Fruit fly (Drosophila melanogaster) whole organism, embryonic: ENCODE results near the gene CG17362.

Source experiments
- Awh ChIP-seq: fragments of 200-800 bp; sonication (Bioruptor generic); IDR thresholded peaks from 2 replicates; pipeline ENCODE4, ENCODE4 v1.3.6; 2022; ENCODE audit warnings: missing biosample characterization, missing genetic modification characterization
- Bgb ChIP-seq: fragments of 200-800 bp; sonication (Bioruptor generic); IDR thresholded peaks from 2 replicates; pipeline ENCODE4 v1.3.6; 2022; ENCODE audit warnings: missing biosample characterization, missing genetic modification characterization; ENCODE audit not compliant: partially characterized antibody
- CG10267 ChIP-seq: fragments of 200-800 bp; sonication (Bioruptor generic); optimal IDR thresholded peaks from 2 replicates; lab custom pipeline; 2018; ENCODE audit warnings: missing biosample characterization, mild to moderate bottlenecking, missing genetic modification characterization, moderate library complexity
- CG10274 ChIP-seq: fragments of 200-800 bp; sonication (Bioruptor generic); optimal IDR thresholded peaks from 3 replicates; lab custom pipeline; 2017; ENCODE audit warnings: missing biosample characterization, mild to moderate bottlenecking, missing genetic modification characterization
- CG10321 ChIP-seq: fragments of 200-800 bp; sonication (Bioruptor generic); IDR thresholded peaks from 2 replicates; pipeline ENCODE4 v1.3.6; 2022; ENCODE audit warnings: missing biosample characterization, missing genetic modification characterization
- CG11456 ChIP-seq: fragments of 200-800 bp; sonication (Bioruptor generic); IDR thresholded peaks from 3 replicates; pipeline ENCODE4 v1.3.6; 2022; ENCODE audit warnings: missing biosample characterization, missing genetic modification characterization
- CG11696 ChIP-seq: fragments of 200-800 bp; sonication (Bioruptor generic); IDR thresholded peaks from 2 replicates; pipeline ENCODE4 v1.3.6; 2022; ENCODE audit warnings: missing biosample characterization, missing genetic modification characterization
- CG11723 ChIP-seq: fragments of 200-800 bp; sonication (Bioruptor generic); optimal IDR thresholded peaks from 2 replicates; lab custom pipeline; 2017; ENCODE audit warnings: missing biosample characterization, mild to moderate bottlenecking, missing genetic modification characterization
- CG13296 ChIP-seq: fragments of 200-800 bp; sonication (Bioruptor generic); optimal IDR thresholded peaks from 3 replicates; lab custom pipeline; 2018; ENCODE audit warnings: missing biosample characterization, mild to moderate bottlenecking, missing genetic modification characterization
- CG14710 ChIP-seq: fragments of 200-800 bp; sonication (Bioruptor generic); optimal IDR thresholded peaks from 3 replicates; lab custom pipeline; 2019; ENCODE audit warnings: missing biosample characterization, mild to moderate bottlenecking, missing genetic modification characterization, moderate library complexity
- CG14965 ChIP-seq: fragments of 200-800 bp; sonication (Bioruptor generic); optimal IDR thresholded peaks from 2 replicates; lab custom pipeline; 2016; ENCODE audit warnings: missing biosample characterization, missing genetic modification characterization, borderline replicate concordance
- CG16815 ChIP-seq: fragments of 200-800 bp; sonication (Bioruptor generic); optimal IDR thresholded peaks from 3 replicates; lab custom pipeline; 2017; ENCODE audit warnings: missing biosample characterization, mild to moderate bottlenecking, missing genetic modification characterization
- CG17361 ChIP-seq: fragments of 200-800 bp; sonication (Bioruptor generic); IDR thresholded peaks from 3 replicates; pipeline ENCODE4 v1.3.6; 2022; ENCODE audit warnings: missing biosample characterization, missing genetic modification characterization
- CG17912 ChIP-seq: fragments of 200-800 bp; sonication (Bioruptor generic); optimal IDR thresholded peaks from 2 replicates; lab custom pipeline; 2018; ENCODE audit warnings: missing biosample characterization, mild to moderate bottlenecking, missing genetic modification characterization
- CG18619 ChIP-seq: fragments of 200-800 bp; sonication (Bioruptor generic); optimal IDR thresholded peaks from 3 replicates; lab custom pipeline; 2017; ENCODE audit warnings: missing biosample characterization, mild to moderate bottlenecking, missing genetic modification characterization
- CG2202 ChIP-seq: fragments of 200-800 bp; sonication (Bioruptor generic); optimal IDR thresholded peaks from 2 replicates; lab custom pipeline; 2018; ENCODE audit warnings: missing biosample characterization, mild to moderate bottlenecking, missing genetic modification characterization
- CG3281 ChIP-seq: fragments of 200-800 bp; sonication (Bioruptor generic); optimal IDR thresholded peaks from 3 replicates; lab custom pipeline; 2017; ENCODE audit warnings: missing biosample characterization, mild to moderate bottlenecking, missing genetic modification characterization
- CG3847 ChIP-seq: fragments of 200-800 bp; sonication (Bioruptor generic); IDR thresholded peaks from 2 replicates; pipeline ENCODE4 v1.3.6; 2022; ENCODE audit warnings: missing biosample characterization, missing genetic modification characterization
- CG4404 ChIP-seq: fragments of 200-800 bp; sonication (Bioruptor generic); IDR thresholded peaks from 2 replicates; pipeline ENCODE4 v1.3.6; 2022; ENCODE audit warnings: missing biosample characterization, missing genetic modification characterization
- CG4820 ChIP-seq: fragments of 200-800 bp; sonication (Bioruptor generic); optimal IDR thresholded peaks from 3 replicates; lab custom pipeline; 2016; ENCODE audit warnings: missing biosample characterization, missing genetic modification characterization
- CG6689 ChIP-seq: fragments of 200-800 bp; sonication (Bioruptor generic); IDR thresholded peaks from 2 replicates; pipeline ENCODE4 v1.3.6; 2022; ENCODE audit warnings: missing biosample characterization, missing genetic modification characterization
- CG7271 ChIP-seq: fragments of 200-800 bp; sonication (Bioruptor generic); optimal IDR thresholded peaks from 2 replicates; lab custom pipeline; 2018; ENCODE audit warnings: missing biosample characterization, mild to moderate bottlenecking, missing genetic modification characterization, moderate library complexity
- CG7963 ChIP-seq: fragments of 200-800 bp; sonication (Bioruptor generic); IDR thresholded peaks from 3 replicates; pipeline ENCODE4 v1.3.6; 2022; ENCODE audit warnings: missing biosample characterization, missing genetic modification characterization; ENCODE audit not compliant: partially characterized antibody
- CG8281 ChIP-seq: fragments of 200-800 bp; sonication (Bioruptor generic); optimal IDR thresholded peaks from 2 replicates; lab custom pipeline; 2018; ENCODE audit warnings: missing biosample characterization, mild to moderate bottlenecking, missing genetic modification characterization, moderate library complexity
- Dbx ChIP-seq: fragments of 200-800 bp; sonication (Bioruptor generic); IDR thresholded peaks from 3 replicates; pipeline ENCODE4 v1.3.6; 2022; ENCODE audit warnings: missing biosample characterization, missing genetic modification characterization
- Ets65A ChIP-seq: fragments of 200-800 bp; sonication (Bioruptor generic); peaks from one replicate; lab custom pipeline; 2016; ENCODE audit warnings: missing biosample characterization, missing genetic modification characterization
- Hr3 ChIP-seq: fragments of 200-800 bp; sonication (Bioruptor generic); optimal IDR thresholded peaks from 3 replicates; lab custom pipeline; 2016; ENCODE audit warnings: missing biosample characterization, missing genetic modification characterization
- Mes4 ChIP-seq: fragments of 200-800 bp; sonication (Bioruptor generic); optimal IDR thresholded peaks from 2 replicates; lab custom pipeline; 2016; ENCODE audit warnings: missing biosample characterization, missing genetic modification characterization
- Mrtf ChIP-seq: fragments of 200-800 bp; sonication (Bioruptor generic); IDR thresholded peaks from 3 replicates; pipeline ENCODE4 v1.3.6; 2022; ENCODE audit warnings: missing biosample characterization, missing genetic modification characterization
- NC2α ChIP-seq: fragments of 200-800 bp; sonication (Bioruptor generic); optimal IDR thresholded peaks from 2 replicates; lab custom pipeline; 2016; ENCODE audit warnings: missing biosample characterization, missing genetic modification characterization
- Side ChIP-seq: fragments of 200-800 bp; sonication (Bioruptor generic); optimal IDR thresholded peaks from 2 replicates; lab custom pipeline; 2016; ENCODE audit warnings: missing biosample characterization, missing genetic modification characterization
- bbx ChIP-seq: fragments of 200-800 bp; sonication (Bioruptor generic); IDR thresholded peaks from 2 replicates; pipeline ENCODE4 v1.3.6; 2022; ENCODE audit warnings: missing biosample characterization, missing genetic modification characterization; ENCODE audit not compliant: partially characterized antibody
- bcd ChIP-seq: fragments of 200-800 bp; sonication (Bioruptor generic); optimal IDR thresholded peaks from 2 replicates; lab custom pipeline; 2017; ENCODE audit warnings: missing biosample characterization, mild to moderate bottlenecking, missing genetic modification characterization
- crc ChIP-seq: fragments of 200-800 bp; sonication (Bioruptor generic); optimal IDR thresholded peaks from 2 replicates; lab custom pipeline; 2016; ENCODE audit warnings: missing biosample characterization, missing genetic modification characterization
- croc ChIP-seq: fragments of 200-800 bp; sonication (Bioruptor generic); conservative IDR thresholded peaks from 3 replicates; pipeline ENCODE4 v1.3.6; 2022; ENCODE audit warnings: missing biosample characterization, missing genetic modification characterization
- dmrt11E ChIP-seq: fragments of 200-800 bp; sonication (Bioruptor generic); optimal IDR thresholded peaks from 3 replicates; lab custom pipeline; 2018; ENCODE audit warnings: missing biosample characterization, mild to moderate bottlenecking, missing genetic modification characterization, moderate library complexity
- fd64A ChIP-seq: fragments of 200-800 bp; sonication (Bioruptor generic); optimal IDR thresholded peaks from 3 replicates; lab custom pipeline; 2018; ENCODE audit warnings: missing biosample characterization, mild to moderate bottlenecking, missing genetic modification characterization
- fd96Cb ChIP-seq: fragments of 200-800 bp; sonication (Bioruptor generic); optimal IDR thresholded peaks from 2 replicates; lab custom pipeline; 2018; ENCODE audit warnings: missing biosample characterization, mild to moderate bottlenecking, missing genetic modification characterization, moderate library complexity
- gfzf ChIP-seq: fragments of 200-800 bp; sonication (Bioruptor generic); optimal IDR thresholded peaks from 2 replicates; lab custom pipeline; 2016; ENCODE audit warnings: missing biosample characterization, mild to moderate bottlenecking, missing genetic modification characterization, moderate library complexity
- gsb-n ChIP-seq: fragments of 200-800 bp; sonication (Bioruptor generic); optimal IDR thresholded peaks from 3 replicates; lab custom pipeline; 2018; ENCODE audit warnings: missing biosample characterization, mild to moderate bottlenecking, missing genetic modification characterization
- mirr ChIP-seq: fragments of 200-800 bp; sonication (Bioruptor generic); optimal IDR thresholded peaks from 3 replicates; lab custom pipeline; 2018; ENCODE audit warnings: missing biosample characterization, mild to moderate bottlenecking, missing genetic modification characterization
- nmo ChIP-seq: fragments of 200-800 bp; sonication (Bioruptor generic); optimal IDR thresholded peaks from 2 replicates; lab custom pipeline; 2018; ENCODE audit warnings: missing biosample characterization, mild to moderate bottlenecking, missing genetic modification characterization, moderate library complexity
- otp ChIP-seq: fragments of 200-800 bp; sonication (Bioruptor generic); IDR thresholded peaks from 3 replicates; pipeline ENCODE4, ENCODE4 v1.3.6; 2022; ENCODE audit warnings: missing biosample characterization, missing genetic modification characterization
- peb ChIP-seq: fragments of 200-800 bp; sonication (Bioruptor generic); IDR thresholded peaks from 2 replicates; pipeline ENCODE4 v1.3.6; 2022; ENCODE audit warnings: missing biosample characterization, missing genetic modification characterization
- ranshi ChIP-seq: fragments of 200-800 bp; sonication (Bioruptor generic); IDR thresholded peaks from 2 replicates; pipeline ENCODE4 v1.3.6; 2022; ENCODE audit warnings: missing biosample characterization, missing genetic modification characterization
- sens ChIP-seq: fragments of 200-800 bp; sonication (Bioruptor generic); peaks from one replicate; lab custom pipeline; 2016; ENCODE audit warnings: missing biosample characterization, missing genetic modification characterization
- tap ChIP-seq: fragments of 200-800 bp; optimal IDR thresholded peaks from 3 replicates; lab custom pipeline; 2019; ENCODE audit warnings: missing biosample characterization, mild to moderate bottlenecking, missing genetic modification characterization, moderate library complexity
- tx ChIP-seq: fragments of 200-800 bp; sonication (Bioruptor generic); optimal IDR thresholded peaks from 2 replicates; lab custom pipeline; 2016; ENCODE audit warnings: missing biosample characterization, missing genetic modification characterization
- vnd ChIP-seq: fragments of 200-800 bp; sonication (Bioruptor generic); IDR thresholded peaks from 3 replicates; pipeline ENCODE4 v1.3.6; 2022; ENCODE audit warnings: missing biosample characterization, missing genetic modification characterization; ENCODE audit not compliant: partially characterized antibody
- z ChIP-seq: fragments of 200-800 bp; sonication (Bioruptor generic); IDR thresholded peaks from 3 replicates; pipeline ENCODE4 v1.3.6; 2022; ENCODE audit warnings: missing biosample characterization, missing genetic modification characterization

Gene CG17362

dm6 chr3L:14001658-14002523 lies 15.5 kb downstream of the CG17362 start, which contains the start of the genes Nprl3 and upSET (continued):
- TF ChIP-seq gfzf (GFP tag; lab: Kevin White, UChicago) (peak; percentile 84), CG16815 (GFP tag; lab: Kevin White, UChicago) (no peak), CG3281 (no peak), ranshi (no peak), CG11723 (GFP tag; lab: Kevin White, UChicago) (no peak), Dbx (GFP tag; lab: Robert Waterston, UW) (0 out of 3 replicates have a peak, but pooled peaks have one; percentile 37), Side (no peak), nmo (GFP tag; lab: Kevin White, UChicago) (peak; percentile 51), CG4404 (GFP tag; lab: Robert Waterston, UW) (no peak), Awh (GFP tag; lab: Robert Waterston, UW) (no peak), CG17912 (GFP tag; lab: Kevin White, UChicago) (peak; percentile 26), sens (GFP tag; lab: Kevin White, UChicago) (peak; percentile 72), CG10267 (tag; lab: Kevin White, UChicago) (peak; percentile 63), fd96Cb (tag; lab: Kevin White, UChicago) (no peak), CG7271 (tag; lab: Kevin White, UChicago) (no peak), Ets65A (GFP tag; lab: Kevin White, UChicago) (no peak), CG10321 (peak; percentile 90), Bgb (peak; percentile 91), CG8281 (tag; lab: Kevin White, UChicago) (no peak), croc (GFP tag; lab: Robert Waterston, UW) (no peak), bcd (GFP tag; lab: Kevin White, UChicago) (no peak), CG11696 (GFP tag; lab: Robert Waterston, UW) (no peak), dmrt11E (no peak), crc (GFP tag; lab: Kevin White, UChicago) (no peak), mirr (no peak), CG3847 (GFP tag; lab: Robert Waterston, UW) (peak; percentile 44; the same call in 1 of the 2 replicates), CG13296 (GFP tag; lab: Kevin White, UChicago) (no peak), CG18619 (no peak), peb (no peak), Mrtf (GFP tag; lab: Robert Waterston, UW) (no peak), gsb-n (tag; lab: Kevin White, UChicago) (no peak), z (GFP tag; lab: Robert Waterston, UW) (no peak), CG2202 (tag; lab: Kevin White, UChicago) (no peak), CG14710 (peak; percentile 73), NC2α (GFP tag; lab: Kevin White, UChicago) (no peak), vnd (GFP tag; lab: Robert Waterston, UW) (peak; percentile 81), Hr3 (GFP tag; lab: Kevin White, UChicago) (no peak), CG14965 (GFP tag; lab: Kevin White, UChicago) (no peak), bbx (GFP tag; lab: Robert Waterston, UW) (peak; percentile 90), tap (no peak), CG4820 (no peak), CG17361 (GFP tag; lab: Robert Waterston, UW) (peak; percentile 63; the same call in 2 of the 3 replicates), tx (GFP tag; lab: Kevin White, UChicago) (no peak), otp (GFP tag; lab: Robert Waterston, UW) (no peak), CG6689 (GFP tag; lab: Robert Waterston, UW) (no peak), CG11456 (no peak), Mes4 (GFP tag; lab: Kevin White, UChicago) (no peak), CG7963 (GFP tag; lab: Robert Waterston, UW) (peak; percentile 77), CG10274 (GFP tag; lab: Kevin White, UChicago) (no peak), fd64A (no peak)
